Fruit fly (Drosophila melanogaster): ENCODE data around the gene Osi5.

The Osi5 gene

DNA sequence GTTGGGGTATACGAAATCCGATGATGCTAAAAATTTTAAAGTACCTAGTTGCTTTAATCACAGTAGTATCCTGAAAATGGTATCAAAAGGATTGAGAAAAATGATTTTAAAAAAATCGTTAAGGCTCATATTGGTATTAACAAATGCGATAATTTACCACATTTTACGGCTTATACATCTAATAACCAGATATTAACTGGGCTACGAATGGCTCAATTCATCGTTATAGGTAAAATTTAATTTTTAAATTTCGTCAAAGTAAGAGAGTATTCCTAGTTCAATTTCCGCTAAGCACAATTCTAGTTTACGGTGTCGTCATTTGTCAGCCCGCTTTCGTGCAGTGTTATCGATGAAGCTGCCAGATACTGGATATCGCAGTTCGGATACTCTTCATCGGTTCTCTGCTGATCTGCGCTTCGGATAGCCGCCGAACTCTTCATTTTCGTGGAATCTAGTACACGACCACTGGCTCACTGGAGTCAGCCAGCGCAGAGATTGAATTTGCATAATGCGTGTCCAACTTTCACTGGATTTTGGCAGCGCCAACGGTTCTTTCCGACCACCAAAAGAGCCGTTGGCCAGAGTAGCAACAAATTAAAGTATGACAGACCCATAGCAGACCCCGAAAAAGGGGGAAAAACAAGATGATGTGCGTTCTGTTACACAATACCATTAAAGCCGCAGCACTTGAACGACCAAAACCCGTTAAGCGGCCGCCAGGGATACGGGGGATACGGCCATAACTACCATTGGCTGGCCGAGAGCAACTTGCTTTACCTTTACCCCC lies 1.9 kb downstream of the Osi5 start (continued):
- TF ChIP-seq lbe (GFP tag; optimal IDR thresholded peaks at IDR 0.05) (no peak), eve (GFP tag; optimal IDR thresholded peaks at IDR 0.05) (peak in 1 of 2 experiments; percentile 40), grn (GFP tag; optimal IDR thresholded peaks at IDR 0.05) (peak; percentile 22), Ssrp (tag; optimal IDR thresholded peaks at IDR 0.05) (peak; percentile 25), nau (GFP tag; optimal IDR thresholded peaks at IDR 0.05) (no peak), pnt (GFP tag; optimal IDR thresholded peaks at IDR 0.05) (peak; percentile 26), chif (GFP tag; optimal IDR thresholded peaks at IDR 0.05) (peak in 1 of 2 experiments; percentile 5), Hr51 (GFP tag; optimal IDR thresholded peaks at IDR 0.05) (no peak), CG6254 (GFP tag; optimal IDR thresholded peaks at IDR 0.05) (peak; percentile 14), Blimp-1 (GFP tag; optimal IDR thresholded peaks at IDR 0.05) (peak; percentile 85), unpg (GFP tag; optimal IDR thresholded peaks at IDR 0.05) (peak; percentile 14), ewg (GFP tag; optimal IDR thresholded peaks at IDR 0.05) (peak; percentile 9), Eip74EF (GFP tag; optimal IDR thresholded peaks at IDR 0.05) (no peak), Xbp1 (GFP tag; optimal IDR thresholded peaks at IDR 0.05) (peak; percentile 19), D (optimal IDR thresholded peaks at IDR 0.05) (no peak), D (GFP tag; optimal IDR thresholded peaks at IDR 0.05) (peak; percentile 45), Sox102F (GFP tag; optimal IDR thresholded peaks at IDR 0.05) (peak; percentile 59), phol (tag; optimal IDR thresholded peaks at IDR 0.05) (peak; percentile 58), zfh2 (GFP tag; optimal IDR thresholded peaks at IDR 0.05) (no peak), shn (GFP tag; optimal IDR thresholded peaks at IDR 0.05) (no peak), CG14710 (tag; optimal IDR thresholded peaks at IDR 0.05) (peak; percentile 8), pum (GFP tag; optimal IDR thresholded peaks at IDR 0.05) (peak; percentile 1), p53 (GFP tag; optimal IDR thresholded peaks at IDR 0.05) (no peak), CG6654 (GFP tag; optimal IDR thresholded peaks at IDR 0.05) (peak; percentile 24), CG11504 (tag; optimal IDR thresholded peaks at IDR 0.05) (peak; percentile 59), dmrt99B (tag; optimal IDR thresholded peaks at IDR 0.05) (peak; percentile 45), nmo (GFP tag; optimal IDR thresholded peaks at IDR 0.05) (peak; percentile 57), CG16813 (GFP tag; IDR thresholded peaks at IDR 0.05; ENCODE audit: partially characterized antibody) (no peak), row (GFP tag; IDR thresholded peaks at IDR 0.05) (0 out of 3 replicates have a peak, but pooled peaks have one; percentile 5), Ravus (GFP tag; IDR thresholded peaks at IDR 0.05) (no peak), ken (GFP tag; IDR thresholded peaks at IDR 0.05) (no peak), vnd (GFP tag; IDR thresholded peaks at IDR 0.05; ENCODE audit: partially characterized antibody) (no peak), CG10979 (tag; optimal IDR thresholded peaks at IDR 0.05) (peak; percentile 65), gsb (GFP tag; IDR thresholded peaks at IDR 0.05) (no peak), fd96Cb (tag; optimal IDR thresholded peaks at IDR 0.05) (peak; percentile 31), CG30403 (GFP tag; optimal IDR thresholded peaks at IDR 0.05) (peak; percentile 42), grau (tag; optimal IDR thresholded peaks at IDR 0.05) (peak; percentile 22), CG8924 (tag; optimal IDR thresholded peaks at IDR 0.05) (peak; percentile 15), Dll (GFP tag; IDR thresholded peaks at IDR 0.05; ENCODE audit: partially characterized antibody) (no peak), CG7839 (tag; optimal IDR thresholded peaks at IDR 0.05) (peak; percentile 44), esg (GFP tag; conservative IDR thresholded peaks at IDR 0.05) (no peak), Nf-YB (GFP tag; optimal IDR thresholded peaks at IDR 0.05) (no peak)

All from whole organism, embryonic.